In the genomic region with DNA sequence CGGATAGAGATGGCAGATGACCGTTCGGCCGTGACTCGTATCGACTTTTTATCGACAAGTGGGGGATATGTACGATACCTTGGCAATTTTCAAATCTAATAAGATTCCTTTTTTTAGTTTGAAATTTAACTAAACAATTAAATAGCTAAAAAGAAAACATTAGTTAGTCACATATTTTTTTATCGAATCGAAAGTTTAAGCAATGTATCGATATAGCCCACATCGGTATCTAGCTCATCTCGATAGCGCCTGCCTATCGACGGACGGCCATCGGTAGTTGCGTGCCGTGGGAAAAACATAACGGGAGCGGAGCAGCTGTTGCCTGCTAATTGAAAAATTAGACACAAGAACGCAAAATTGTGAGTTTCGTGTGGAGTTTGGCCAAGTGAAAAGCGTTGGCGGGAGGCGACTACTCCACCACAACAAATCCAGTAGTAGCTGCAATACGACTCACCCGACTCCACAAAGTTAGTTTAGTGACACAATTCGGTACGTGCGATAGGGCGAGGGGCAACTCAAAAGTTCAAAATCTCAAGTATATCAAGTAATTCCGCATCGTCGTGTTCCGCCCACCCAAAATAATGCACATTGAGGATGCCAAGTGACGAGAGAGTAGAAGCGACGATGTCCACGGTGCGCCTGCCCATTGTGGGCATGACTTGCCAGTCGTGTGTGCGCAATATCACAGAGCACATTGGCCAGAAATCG, we compare ENCODE assay signal across 1 fruit fly cellular context.
A peak's percentile ranks its signal among the peaks of the same experiment; 100 is the strongest.
TF ChIP-seq lines count a peak whose summit lies in the region.

Gene CG10347 (minus strand): TSS at position 174 of the 708 bp plus-strand sequence.
Gene ATP7 (plus strand): TSS at position 265 of the 708 bp plus-strand sequence.

TF ChIP-seq in whole organism, embryonic, 481 proteins besides CTCF, POLR2A, EP300 and RAD21 (continued from another document and continues in another):
- TF ChIP-seq nerfin-2 (GFP tag; IDR thresholded peaks at IDR 0.05; lab: Robert Waterston, UW; ENCODE audit: partially characterized antibody) = peak; percentile 87
- TF ChIP-seq dmrt99B (tag; optimal IDR thresholded peaks at IDR 0.05; lab: Kevin White, UChicago) = peak; percentile 3
- TF ChIP-seq ind (GFP tag; optimal IDR thresholded peaks at IDR 0.05; lab: Kevin White, UChicago) = peak; percentile 21
- TF ChIP-seq CG1832 (GFP tag; optimal IDR thresholded peaks at IDR 0.05; lab: Kevin White, UChicago) = no peak
- TF ChIP-seq CG34224 (GFP tag; IDR thresholded peaks at IDR 0.05; lab: Robert Waterston, UW; ENCODE audit: partially characterized antibody) = peak; percentile 95
- peak; percentile 46 for TF ChIP-seq YL-1 (GFP tag; optimal IDR thresholded peaks at IDR 0.05; lab: Kevin White, UChicago)
- TF ChIP-seq ato (GFP tag; IDR thresholded peaks at IDR 0.05; lab: Robert Waterston, UW; ENCODE audit: partially characterized antibody) = no peak; the same call in 1 of the 2 replicates
- no peak for TF ChIP-seq CG3407 (GFP tag; optimal IDR thresholded peaks at IDR 0.05; lab: Kevin White, UChicago)
- TF ChIP-seq CG11696 (GFP tag; IDR thresholded peaks at IDR 0.05; lab: Robert Waterston, UW) = no peak
- no peak for TF ChIP-seq CG10565 (GFP tag; optimal IDR thresholded peaks at IDR 0.05; lab: Kevin White, UChicago)
- TF ChIP-seq CG17359 (tag; optimal IDR thresholded peaks at IDR 0.05; lab: Kevin White, UChicago) = no peak
- no peak for TF ChIP-seq CG7271 (tag; optimal IDR thresholded peaks at IDR 0.05; lab: Kevin White, UChicago)
- no peak for TF ChIP-seq CG4854 (GFP tag; optimal IDR thresholded peaks at IDR 0.05; lab: Kevin White, UChicago)
- TF ChIP-seq ranshi (GFP tag; IDR thresholded peaks at IDR 0.05; lab: Robert Waterston, UW) = no peak
- TF ChIP-seq ken (GFP tag; IDR thresholded peaks at IDR 0.05; lab: Robert Waterston, UW) = no peak
- peak; percentile 37 for TF ChIP-seq CG3163 (GFP tag; optimal IDR thresholded peaks at IDR 0.05; lab: Kevin White, UChicago)
- no peak for TF ChIP-seq slp2 (GFP tag; optimal IDR thresholded peaks at IDR 0.05; lab: Kevin White, UChicago)
- no peak for TF ChIP-seq tup (GFP tag; optimal IDR thresholded peaks at IDR 0.05; lab: Kevin White, UChicago)
- peak; percentile 40 for TF ChIP-seq ems (GFP tag; optimal IDR thresholded peaks at IDR 0.05; lab: Kevin White, UChicago)
- peak; percentile 33 for TF ChIP-seq CG34376 (GFP tag; optimal IDR thresholded peaks at IDR 0.05; lab: Kevin White, UChicago)
- peak; percentile 11 to 40 for TF ChIP-seq Pdp1 (GFP tag; optimal IDR thresholded peaks at IDR 0.05; lab: Kevin White, UChicago)
- peak; percentile 82 for TF ChIP-seq tna (GFP tag; IDR thresholded peaks at IDR 0.05; lab: Robert Waterston, UW; ENCODE audit: partially characterized antibody)
- TF ChIP-seq so (GFP tag; IDR thresholded peaks at IDR 0.05; lab: Robert Waterston, UW) = no peak
- peak; percentile 94 for TF ChIP-seq CG3995 (GFP tag; optimal IDR thresholded peaks at IDR 0.05; lab: Kevin White, UChicago)
- peak; percentile 11 for TF ChIP-seq CG1792 (GFP tag; optimal IDR thresholded peaks at IDR 0.05; lab: Kevin White, UChicago)
- TF ChIP-seq Scr (GFP tag; IDR thresholded peaks at IDR 0.05; lab: Robert Waterston, UW; ENCODE audit: partially characterized antibody) = peak; percentile 94
- TF ChIP-seq CG8089 (GFP tag; optimal IDR thresholded peaks at IDR 0.05; lab: Kevin White, UChicago) = no peak
- TF ChIP-seq vvl (GFP tag; IDR thresholded peaks at IDR 0.05; lab: Robert Waterston, UW) = no peak
- no peak for TF ChIP-seq jing (GFP tag; optimal IDR thresholded peaks at IDR 0.05; lab: Kevin White, UChicago)
- no peak for TF ChIP-seq Poxn (GFP tag; IDR thresholded peaks at IDR 0.05; lab: Robert Waterston, UW)
- TF ChIP-seq CG10462 (GFP tag; optimal IDR thresholded peaks at IDR 0.05; lab: Kevin White, UChicago) = peak; percentile 43
- peak; percentile 97 for TF ChIP-seq Sry-δ (GFP tag; optimal IDR thresholded peaks at IDR 0.05; lab: Kevin White, UChicago)
- TF ChIP-seq Blimp-1 (GFP tag; optimal IDR thresholded peaks at IDR 0.05; lab: Kevin White, UChicago) = no peak
- peak; percentile 23 for TF ChIP-seq CG9797 (GFP tag; optimal IDR thresholded peaks at IDR 0.05; lab: Kevin White, UChicago)
- no peak for TF ChIP-seq CG1529 (GFP tag; optimal IDR thresholded peaks at IDR 0.05; lab: Kevin White, UChicago)
- TF ChIP-seq CG10147 (GFP tag; optimal IDR thresholded peaks at IDR 0.05; lab: Kevin White, UChicago) = no peak
- peak; percentile 27 for TF ChIP-seq kay (GFP tag; optimal IDR thresholded peaks at IDR 0.05; lab: Kevin White, UChicago)
- peak in 1 of 2 experiments; percentile 8 for TF ChIP-seq insv (GFP tag; optimal IDR thresholded peaks at IDR 0.05; lab: Kevin White, UChicago)
- TF ChIP-seq CG10321 (GFP tag; IDR thresholded peaks at IDR 0.05; lab: Robert Waterston, UW) = no peak
- no peak for TF ChIP-seq gsb (GFP tag; IDR thresholded peaks at IDR 0.05; lab: Robert Waterston, UW)
- no peak for TF ChIP-seq vfl (GFP tag; optimal IDR thresholded peaks at IDR 0.05; lab: Kevin White, UChicago)
- TF ChIP-seq CG15011 (GFP tag; optimal IDR thresholded peaks at IDR 0.05; lab: Kevin White, UChicago) = no peak
- no peak for TF ChIP-seq bowl (GFP tag; IDR thresholded peaks at IDR 0.05; lab: Robert Waterston, UW)
- TF ChIP-seq Doc2 (GFP tag; IDR thresholded peaks at IDR 0.05; lab: Robert Waterston, UW) = no peak
- TF ChIP-seq CG12155 (GFP tag; optimal IDR thresholded peaks at IDR 0.05; lab: Kevin White, UChicago) = peak; percentile 19
- no peak for TF ChIP-seq org-1 (GFP tag; optimal IDR thresholded peaks at IDR 0.05; lab: Kevin White, UChicago)
- no peak for TF ChIP-seq Nf-YA (GFP tag; IDR thresholded peaks at IDR 0.05; lab: Robert Waterston, UW)
- TF ChIP-seq Usf (GFP tag; optimal IDR thresholded peaks at IDR 0.05; lab: Kevin White, UChicago) = no peak
- no peak for TF ChIP-seq eyg (GFP tag; optimal IDR thresholded peaks at IDR 0.05; lab: Kevin White, UChicago)
- peak; percentile 53 for TF ChIP-seq Fer1 (GFP tag; optimal IDR thresholded peaks at IDR 0.05; lab: Kevin White, UChicago)
- peak in 1 of 3 experiments; percentile 21 for TF ChIP-seq Stat92E (GFP tag; optimal IDR thresholded peaks at IDR 0.05; lab: Kevin White, UChicago)
- peak; percentile 22 for TF ChIP-seq lbe (GFP tag; optimal IDR thresholded peaks at IDR 0.05; lab: Kevin White, UChicago)
- TF ChIP-seq stc (GFP tag; IDR thresholded peaks at IDR 0.05; lab: Robert Waterston, UW) = no peak
- peak; percentile 80 for TF ChIP-seq hb (GFP tag; IDR thresholded peaks at IDR 0.05; lab: Robert Waterston, UW; ENCODE audit: partially characterized antibody)
- TF ChIP-seq Dp (GFP tag; optimal IDR thresholded peaks at IDR 0.05; lab: Kevin White, UChicago) = peak; percentile 53
- TF ChIP-seq CG7987 (GFP tag; optimal IDR thresholded peaks at IDR 0.05; lab: Kevin White, UChicago) = no peak
- peak; percentile 92 for TF ChIP-seq MTF-1 (GFP tag; optimal IDR thresholded peaks at IDR 0.05; lab: Kevin White, UChicago; ENCODE audit: borderline replicate concordance)
- no peak for TF ChIP-seq caup (GFP tag; optimal IDR thresholded peaks at IDR 0.05; lab: Kevin White, UChicago; ENCODE audit: severe bottlenecking)
- TF ChIP-seq CG9876 (GFP tag; optimal IDR thresholded peaks at IDR 0.05; lab: Kevin White, UChicago) = no peak
- TF ChIP-seq CG11093 (GFP tag; IDR thresholded peaks at IDR 0.05; lab: Robert Waterston, UW) = no peak
- TF ChIP-seq CG17361 (GFP tag; IDR thresholded peaks at IDR 0.05; lab: Robert Waterston, UW) = 0 out of 3 replicates have a peak, but pooled peaks have one; percentile 11
- peak; percentile 6 for TF ChIP-seq CG13296 (GFP tag; optimal IDR thresholded peaks at IDR 0.05; lab: Kevin White, UChicago)
- no peak for TF ChIP-seq Lim3 (GFP tag; IDR thresholded peaks at IDR 0.05; lab: Robert Waterston, UW)
- peak; percentile 26 for TF ChIP-seq CG7839 (tag; optimal IDR thresholded peaks at IDR 0.05; lab: Kevin White, UChicago)
- peak; percentile 34 for TF ChIP-seq CG12299 (tag; optimal IDR thresholded peaks at IDR 0.05; lab: Kevin White, UChicago)
- no peak for TF ChIP-seq CG12219 (GFP tag; optimal IDR thresholded peaks at IDR 0.05; lab: Kevin White, UChicago)
- peak; percentile 93 for TF ChIP-seq BEAF-32 (GFP tag; optimal IDR thresholded peaks at IDR 0.05; lab: Kevin White, UChicago)
- TF ChIP-seq CG15479 (GFP tag; optimal IDR thresholded peaks at IDR 0.05; lab: Kevin White, UChicago) = no peak
- TF ChIP-seq Oaz (GFP tag; IDR thresholded peaks at IDR 0.05; lab: Robert Waterston, UW) = no peak
- TF ChIP-seq CG11398 (GFP tag; optimal IDR thresholded peaks at IDR 0.05; lab: Kevin White, UChicago) = no peak
- no peak for TF ChIP-seq CG5953 (GFP tag; IDR thresholded peaks at IDR 0.05; lab: Robert Waterston, UW)
- TF ChIP-seq CG13624 (GFP tag; optimal IDR thresholded peaks at IDR 0.05; lab: Kevin White, UChicago) = peak; percentile 27
- TF ChIP-seq Elba2 (GFP tag; optimal IDR thresholded peaks at IDR 0.05; lab: Kevin White, UChicago) = no peak
- TF ChIP-seq CG1647 (GFP tag; optimal IDR thresholded peaks at IDR 0.05; lab: Kevin White, UChicago) = no peak
- TF ChIP-seq grn (GFP tag; optimal IDR thresholded peaks at IDR 0.05; lab: Kevin White, UChicago) = peak; percentile 60
- TF ChIP-seq shn (GFP tag; optimal IDR thresholded peaks at IDR 0.05; lab: Kevin White, UChicago) = peak; percentile 18
- no peak for TF ChIP-seq Abd-B (GFP tag; optimal IDR thresholded peaks at IDR 0.05; lab: Kevin White, UChicago)
- no peak for TF ChIP-seq Lhr (GFP tag; optimal IDR thresholded peaks at IDR 0.05; lab: Kevin White, UChicago)
- no peak for TF ChIP-seq Optix (GFP tag; IDR thresholded peaks at IDR 0.05; lab: Robert Waterston, UW)
- no peak; the same call in 2 of the 3 replicates for TF ChIP-seq mld (GFP tag; IDR thresholded peaks at IDR 0.05; lab: Robert Waterston, UW; ENCODE audit: partially characterized antibody)
- no peak for TF ChIP-seq CG3726 (GFP tag; IDR thresholded peaks at IDR 0.05; lab: Robert Waterston, UW)
- TF ChIP-seq klu (GFP tag; IDR thresholded peaks at IDR 0.05; lab: Robert Waterston, UW) = no peak
- TF ChIP-seq zfh1 (GFP tag; IDR thresholded peaks at IDR 0.05; lab: Robert Waterston, UW) = no peak
- peak; percentile 40 for TF ChIP-seq trem (tag; optimal IDR thresholded peaks at IDR 0.05; lab: Kevin White, UChicago)
- peak; percentile 15 for TF ChIP-seq CG17186 (GFP tag; optimal IDR thresholded peaks at IDR 0.05; lab: Kevin White, UChicago)
- no peak for TF ChIP-seq CG32767 (GFP tag; IDR thresholded peaks at IDR 0.05; lab: Robert Waterston, UW)
- TF ChIP-seq fd3F (GFP tag; optimal IDR thresholded peaks at IDR 0.05; lab: Kevin White, UChicago) = no peak
- no peak for TF ChIP-seq pan (optimal IDR thresholded peaks at IDR 0.05; lab: Kevin White, UChicago)
- TF ChIP-seq pan (GFP tag; optimal IDR thresholded peaks at IDR 0.05 in 1 of 2, IDR thresholded peaks at IDR 0.05 in 1 of 2) = no peak
- TF ChIP-seq Nf-YB (GFP tag; optimal IDR thresholded peaks at IDR 0.05; lab: Kevin White, UChicago) = no peak
- TF ChIP-seq fd96Cb (tag; optimal IDR thresholded peaks at IDR 0.05; lab: Kevin White, UChicago) = no peak
- TF ChIP-seq Deaf1 (tag; optimal IDR thresholded peaks at IDR 0.05; lab: Kevin White, UChicago) = peak; percentile 7
- TF ChIP-seq Hey (tag; optimal IDR thresholded peaks at IDR 0.05; lab: Kevin White, UChicago) = no peak
- no peak for TF ChIP-seq CG6654 (GFP tag; optimal IDR thresholded peaks at IDR 0.05; lab: Kevin White, UChicago)
- no peak for TF ChIP-seq CG15073 (GFP tag; optimal IDR thresholded peaks at IDR 0.05; lab: Kevin White, UChicago)
- no peak for TF ChIP-seq luna (GFP tag; optimal IDR thresholded peaks at IDR 0.05; lab: Kevin White, UChicago)
- TF ChIP-seq sd (tag; optimal IDR thresholded peaks at IDR 0.05; lab: Kevin White, UChicago) = peak; percentile 11
- TF ChIP-seq bbx (GFP tag; IDR thresholded peaks at IDR 0.05; lab: Robert Waterston, UW; ENCODE audit: partially characterized antibody) = peak; percentile 84
- peak; percentile 19 for TF ChIP-seq Sry-β (GFP tag; optimal IDR thresholded peaks at IDR 0.05; lab: Kevin White, UChicago)
- TF ChIP-seq sisA (GFP tag; IDR thresholded peaks at IDR 0.05; lab: Robert Waterston, UW) = no peak
- peak; percentile 43 for TF ChIP-seq p53 (GFP tag; optimal IDR thresholded peaks at IDR 0.05; lab: Kevin White, UChicago)
- TF ChIP-seq kah (GFP tag; optimal IDR thresholded peaks at IDR 0.05; lab: Kevin White, UChicago) = no peak
- no peak for TF ChIP-seq Dip2 (GFP tag; IDR thresholded peaks at IDR 0.05; lab: Robert Waterston, UW)
- TF ChIP-seq CG12071 (GFP tag; optimal IDR thresholded peaks at IDR 0.05; lab: Kevin White, UChicago) = no peak
- no peak for TF ChIP-seq CG2199 (GFP tag; IDR thresholded peaks at IDR 0.05; lab: Robert Waterston, UW)
- peak; percentile 70 for TF ChIP-seq CG10267 (tag; optimal IDR thresholded peaks at IDR 0.05; lab: Kevin White, UChicago)
- no peak for TF ChIP-seq Ssrp (tag; optimal IDR thresholded peaks at IDR 0.05; lab: Kevin White, UChicago)
- TF ChIP-seq CG43689 (GFP tag; IDR thresholded peaks at IDR 0.05; lab: Robert Waterston, UW) = no peak
- TF ChIP-seq D19B (GFP tag; optimal IDR thresholded peaks at IDR 0.05; lab: Kevin White, UChicago) = no peak
- TF ChIP-seq CG3065 (GFP tag; optimal IDR thresholded peaks at IDR 0.05; lab: Kevin White, UChicago) = no peak
- TF ChIP-seq tap (tag; optimal IDR thresholded peaks at IDR 0.05; lab: Kevin White, UChicago) = no peak
- TF ChIP-seq CG12391 (tag; optimal IDR thresholded peaks at IDR 0.05; lab: Kevin White, UChicago) = peak; percentile 59
- no peak for TF ChIP-seq CG2202 (tag; optimal IDR thresholded peaks at IDR 0.05; lab: Kevin White, UChicago)
- TF ChIP-seq bsh (GFP tag; optimal IDR thresholded peaks at IDR 0.05; lab: Kevin White, UChicago) = no peak
- TF ChIP-seq twi (tag; optimal IDR thresholded peaks at IDR 0.05; lab: Kevin White, UChicago) = no peak
- no peak for TF ChIP-seq kni (GFP tag; optimal IDR thresholded peaks at IDR 0.05; lab: Kevin White, UChicago)
- TF ChIP-seq peb (GFP tag; IDR thresholded peaks at IDR 0.05; lab: Robert Waterston, UW) = no peak
- no peak for TF ChIP-seq gce (GFP tag; IDR thresholded peaks at IDR 0.05; lab: Robert Waterston, UW)
- TF ChIP-seq tgo (GFP tag; IDR thresholded peaks at IDR 0.05; lab: Robert Waterston, UW) = no peak
- TF ChIP-seq unc-4 (GFP tag; IDR thresholded peaks at IDR 0.05; lab: Robert Waterston, UW; ENCODE audit: partially characterized antibody) = peak; percentile 93
- no peak for TF ChIP-seq D19A (tag; optimal IDR thresholded peaks at IDR 0.05; lab: Kevin White, UChicago)
- TF ChIP-seq Ptx1 (GFP tag; IDR thresholded peaks at IDR 0.05; lab: Robert Waterston, UW) = no peak
- no peak for TF ChIP-seq CG4282 (GFP tag; optimal IDR thresholded peaks at IDR 0.05; lab: Kevin White, UChicago)
- TF ChIP-seq BtbVII (GFP tag; optimal IDR thresholded peaks at IDR 0.05; lab: Kevin White, UChicago) = no peak
- no peak for TF ChIP-seq al (GFP tag; IDR thresholded peaks at IDR 0.05; lab: Robert Waterston, UW)
- TF ChIP-seq CG11723 (GFP tag; optimal IDR thresholded peaks at IDR 0.05; lab: Kevin White, UChicago) = no peak
